Fruit fly (Drosophila melanogaster): ENCODE results near the gene Nuf2.
A peak's percentile ranks its signal among the peaks of the same experiment; 100 is the strongest.

Nuf2 gene

dm6 chr2L:7107890-7108289 lies 42.3 kb upstream of the Nuf2 start:
- TF ChIP-seq z (GFP tag; IDR thresholded peaks at IDR 0.05): no peak
- peak; percentile 32 for TF ChIP-seq grau (tag; optimal IDR thresholded peaks at IDR 0.05)
- peak in 1 of 2 experiments; percentile 10 for TF ChIP-seq Hr51 (GFP tag; optimal IDR thresholded peaks at IDR 0.05)
- 0 out of 2 replicates have a peak, but pooled peaks have one; percentile 6 for TF ChIP-seq Ada2b (GFP tag; IDR thresholded peaks at IDR 0.05)
- peak; percentile 87 for TF ChIP-seq Ets65A (GFP tag)
- TF ChIP-seq CG2678 (tag; optimal IDR thresholded peaks at IDR 0.05): peak; percentile 35
- TF ChIP-seq CG6813 (GFP tag; optimal IDR thresholded peaks at IDR 0.05): no peak
- 0 out of 3 replicates have a peak, but pooled peaks have one; percentile 23 for TF ChIP-seq row (GFP tag; IDR thresholded peaks at IDR 0.05)
- TF ChIP-seq CG7556 (GFP tag; optimal IDR thresholded peaks at IDR 0.05): no peak
- peak; percentile 38 for TF ChIP-seq CG11504 (tag; optimal IDR thresholded peaks at IDR 0.05)
- peak; percentile 21 for TF ChIP-seq dmrt99B (tag; optimal IDR thresholded peaks at IDR 0.05)
- TF ChIP-seq CG18599 (GFP tag; optimal IDR thresholded peaks at IDR 0.05): peak; percentile 10
- peak; percentile 8 for TF ChIP-seq lab (GFP tag; optimal IDR thresholded peaks at IDR 0.05)
- no peak for TF ChIP-seq exex (tag; optimal IDR thresholded peaks at IDR 0.05)
- TF ChIP-seq D19A (tag; optimal IDR thresholded peaks at IDR 0.05): peak; percentile 59
- peak; percentile 25 for TF ChIP-seq CG7839 (tag; optimal IDR thresholded peaks at IDR 0.05)
- no peak for TF ChIP-seq twi (tag; optimal IDR thresholded peaks at IDR 0.05)
- peak; percentile 57 for TF ChIP-seq Med (GFP tag)
- peak; percentile 20 for TF ChIP-seq Oli (tag; optimal IDR thresholded peaks at IDR 0.05)
- peak; percentile 36 for TF ChIP-seq gem (tag; optimal IDR thresholded peaks at IDR 0.05)

DNA sequence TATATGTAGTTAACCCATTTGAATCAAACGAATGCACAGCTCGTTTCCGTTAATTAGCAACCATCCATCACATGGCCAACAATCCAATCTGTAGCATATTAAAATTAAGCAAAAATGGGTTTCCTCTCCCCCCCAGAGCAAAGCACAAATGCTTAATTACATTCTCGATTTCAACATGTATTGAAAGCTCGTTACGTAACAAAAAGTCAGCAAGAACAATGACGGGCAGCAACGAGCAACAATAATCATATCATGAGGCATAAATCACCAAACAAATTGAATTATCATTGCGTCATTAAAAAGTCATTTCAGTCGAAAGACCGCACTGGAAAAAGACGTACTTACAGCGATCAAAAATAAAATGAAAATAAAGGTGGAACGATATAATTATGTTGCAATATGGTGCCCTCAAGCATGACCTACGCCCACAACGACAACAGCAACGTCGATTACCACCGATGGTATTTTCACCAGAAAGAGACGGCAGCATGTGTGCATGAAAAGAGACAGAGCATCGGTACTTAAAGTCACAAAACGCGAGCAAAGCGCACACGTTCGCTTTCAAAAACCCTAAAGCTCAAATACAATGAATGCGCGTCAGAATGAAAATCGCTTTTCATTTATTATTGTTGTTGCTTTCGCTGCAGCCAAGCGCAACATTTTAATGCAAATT lies 40.8 kb upstream of the Nuf2 start:
- TF ChIP-seq Blimp-1 (GFP tag; optimal IDR thresholded peaks at IDR 0.05): peak; percentile 15
- no peak for TF ChIP-seq jing (GFP tag; optimal IDR thresholded peaks at IDR 0.05)
- peak in 1 of 2 experiments; percentile 92 for TF ChIP-seq Pdp1 (GFP tag; optimal IDR thresholded peaks at IDR 0.05)
- TF ChIP-seq Hr78 (GFP tag; optimal IDR thresholded peaks at IDR 0.05): peak in 1 of 2 experiments; percentile 54
- no peak for TF ChIP-seq NFAT (GFP tag; IDR thresholded peaks at IDR 0.05)
- TF ChIP-seq CG14014 (GFP tag; IDR thresholded peaks at IDR 0.05): no peak
- peak; percentile 60; the same call in 1 of the 2 replicates for TF ChIP-seq CG10321 (GFP tag; IDR thresholded peaks at IDR 0.05)

dm6 chr2L:7104195-7104971 lies 38.7 kb upstream of the Nuf2 start:
- TF ChIP-seq Camta (GFP tag; optimal IDR thresholded peaks at IDR 0.05) (no peak), run (tag; optimal IDR thresholded peaks at IDR 0.05) (no peak), ham (GFP tag; IDR thresholded peaks at IDR 0.05) (no peak), CG34422 (GFP tag; IDR thresholded peaks at IDR 0.05) (no peak), hth (optimal IDR thresholded peaks at IDR 0.05) (no peak), CG7839 (tag; optimal IDR thresholded peaks at IDR 0.05) (no peak), esg (GFP tag; conservative IDR thresholded peaks at IDR 0.05) (0 out of 2 replicates have a peak, but pooled peaks have one; percentile 6), CG4617 (GFP tag; optimal IDR thresholded peaks at IDR 0.05; ENCODE audit: borderline replicate concordance) (no peak), vfl (GFP tag; optimal IDR thresholded peaks at IDR 0.05) (no peak), CG2712 (tag; optimal IDR thresholded peaks at IDR 0.05) (peak; percentile 31), odd (GFP tag; optimal IDR thresholded peaks at IDR 0.05) (no peak), Dad (GFP tag; optimal IDR thresholded peaks at IDR 0.05) (no peak), zen2 (GFP tag; IDR thresholded peaks at IDR 0.05; ENCODE audit: partially characterized antibody) (no peak), prd (optimal IDR thresholded peaks at IDR 0.05) (no peak), prd (GFP tag; IDR thresholded peaks at IDR 0.05) (peak; percentile 60; the same call in 2 of the 3 replicates), CG1529 (GFP tag; optimal IDR thresholded peaks at IDR 0.05) (no peak), CG9609 (GFP tag; optimal IDR thresholded peaks at IDR 0.05) (no peak), Xrp1 (GFP tag; IDR thresholded peaks at IDR 0.05) (peak; percentile 39; the same call in 1 of the 2 replicates), Hsf (GFP tag; optimal IDR thresholded peaks at IDR 0.05) (no peak), CG17186 (GFP tag; optimal IDR thresholded peaks at IDR 0.05) (no peak)

All from whole organism, embryonic.